Fruit fly (Drosophila melanogaster) whole organism, embryonic: ENCODE data around the gene CG15209.

Experiments used
- Atf-2 ChIP-seq: fragments of 200-800 bp; sonication (Bioruptor generic); optimal IDR thresholded peaks from 2 replicates; lab custom pipeline; 2016; ENCODE audit warnings: missing biosample characterization, missing genetic modification characterization
- Atf3 ChIP-seq: fragments of 200-800 bp; sonication (Bioruptor generic); optimal IDR thresholded peaks from 3 replicates; lab custom pipeline; 2016; ENCODE audit warnings: missing biosample characterization, missing genetic modification characterization
- B-H1 ChIP-seq: fragments of 200-800 bp; sonication (Bioruptor generic); IDR thresholded peaks from 3 replicates; pipeline ENCODE4 v1.3.6; 2022; ENCODE audit warnings: missing biosample characterization, missing genetic modification characterization
- CG11696 ChIP-seq: fragments of 200-800 bp; sonication (Bioruptor generic); IDR thresholded peaks from 2 replicates; pipeline ENCODE4 v1.3.6; 2022; ENCODE audit warnings: missing biosample characterization, missing genetic modification characterization
- CG13296 ChIP-seq: fragments of 200-800 bp; sonication (Bioruptor generic); optimal IDR thresholded peaks from 3 replicates; lab custom pipeline; 2018; ENCODE audit warnings: missing biosample characterization, mild to moderate bottlenecking, missing genetic modification characterization
- CG15011 ChIP-seq: fragments of 200-800 bp; sonication (Bioruptor generic); optimal IDR thresholded peaks from 3 replicates; lab custom pipeline; 2018; ENCODE audit warnings: missing biosample characterization, mild to moderate bottlenecking, missing genetic modification characterization
- CG17359 ChIP-seq: fragments of 200-800 bp; sonication (Bioruptor generic); optimal IDR thresholded peaks from 3 replicates; lab custom pipeline; 2018; ENCODE audit warnings: missing biosample characterization, mild to moderate bottlenecking, missing genetic modification characterization, moderate library complexity
- CG17385 ChIP-seq: fragments of 200-800 bp; sonication (Bioruptor generic); optimal IDR thresholded peaks from 3 replicates; lab custom pipeline; 2018; ENCODE audit warnings: missing biosample characterization, mild to moderate bottlenecking, missing genetic modification characterization
- CG2199 ChIP-seq: fragments of 200-800 bp; sonication (Bioruptor generic); IDR thresholded peaks from 3 replicates; pipeline ENCODE4 v1.3.6; 2022; ENCODE audit warnings: missing biosample characterization, missing genetic modification characterization
- CG3065 ChIP-seq: fragments of 200-800 bp; sonication (Bioruptor generic); optimal IDR thresholded peaks from 2 replicates; lab custom pipeline; 2016; ENCODE audit warnings: missing biosample characterization, missing genetic modification characterization
- CG3407 ChIP-seq: fragments of 200-800 bp; sonication (Bioruptor generic); optimal IDR thresholded peaks from 2 replicates; lab custom pipeline; 2018; ENCODE audit warnings: missing biosample characterization, mild to moderate bottlenecking, missing genetic modification characterization
- CG3995 ChIP-seq: fragments of 200-800 bp; sonication (Bioruptor generic); optimal IDR thresholded peaks from 3 replicates; lab custom pipeline; 2016; ENCODE audit warnings: missing biosample characterization, missing genetic modification characterization
- CG4328 ChIP-seq: fragments of 200-800 bp; sonication (Bioruptor generic); optimal IDR thresholded peaks from 3 replicates; lab custom pipeline; 2017; ENCODE audit warnings: missing biosample characterization, missing genetic modification reagents, missing genetic modification characterization
- CG6813 ChIP-seq: fragments of 200-800 bp; sonication (Bioruptor generic); optimal IDR thresholded peaks from 2 replicates; lab custom pipeline; 2017; ENCODE audit warnings: missing biosample characterization, missing genetic modification characterization, mild to moderate bottlenecking, moderate library complexity, missing genetic modification reagents
- CG7357 ChIP-seq: fragments of 200-800 bp; sonication (Bioruptor generic); IDR thresholded peaks from 3 replicates; pipeline ENCODE4 v1.3.6; 2022; ENCODE audit warnings: missing biosample characterization, missing genetic modification characterization
- CG7963 ChIP-seq: fragments of 200-800 bp; sonication (Bioruptor generic); IDR thresholded peaks from 3 replicates; pipeline ENCODE4 v1.3.6; 2022; ENCODE audit warnings: missing biosample characterization, missing genetic modification characterization; ENCODE audit not compliant: partially characterized antibody
- CG8478 ChIP-seq: fragments of >200 bp; optimal IDR thresholded peaks from 2 replicates; lab custom pipeline; 2018
- CHES-1-like ChIP-seq: fragments of 200-800 bp; sonication (Bioruptor generic); optimal IDR thresholded peaks from 2 replicates; lab custom pipeline; 2016; ENCODE audit warnings: missing biosample characterization, missing genetic modification characterization
- Camta ChIP-seq: fragments of 200-800 bp; sonication (Bioruptor generic); optimal IDR thresholded peaks from 2 replicates; lab custom pipeline; 2016; ENCODE audit warnings: missing biosample characterization, missing genetic modification characterization
- D ChIP-seq, 2 experiments: fragments of 200-800 bp in 1 of 2; fragments of >200 bp in 1 of 2; sonication (Bioruptor generic) in 1 of 2; optimal IDR thresholded peaks; 2 replicates in 1 of 2; 3 replicates in 1 of 2; lab custom pipeline; 2017; ENCODE audit warnings: mild to moderate bottlenecking in 1 of 2, missing biosample characterization in 1 of 2, missing genetic modification characterization in 1 of 2, missing genetic modification reagents in 1 of 2
- Doc2 ChIP-seq: fragments of 200-800 bp; sonication (Bioruptor generic); IDR thresholded peaks from 2 replicates; pipeline ENCODE4 v1.3.6; 2022; ENCODE audit warnings: missing biosample characterization, missing genetic modification characterization
- Doc3 ChIP-seq: fragments of 200-800 bp; sonication (Bioruptor generic); IDR thresholded peaks from 3 replicates; pipeline ENCODE4 v1.3.6; 2022; ENCODE audit warnings: missing biosample characterization, missing genetic modification characterization; ENCODE audit not compliant: partially characterized antibody
- H2.0 ChIP-seq: fragments of 200-800 bp; sonication (Bioruptor generic); IDR thresholded peaks from 2 replicates; pipeline ENCODE4 v1.3.6; 2022; ENCODE audit warnings: missing biosample characterization, missing genetic modification characterization
- Hr78 ChIP-seq, 2 experiments: fragments of 200-800 bp in 1 of 2; fragments of >200 bp in 1 of 2; sonication (Bioruptor generic) in 1 of 2; optimal IDR thresholded peaks; 2 replicates each; lab custom pipeline; 2017 to 2019; ENCODE audit warnings: missing biosample characterization in 2 of 2, missing genetic modification characterization in 2 of 2, mild to moderate bottlenecking in 1 of 2, moderate library complexity in 1 of 2
- Med ChIP-seq: fragments of 200-800 bp; sonication (Bioruptor generic); peaks from one replicate; lab custom pipeline; 2016; ENCODE audit warnings: missing biosample characterization, missing genetic modification characterization, mild to moderate bottlenecking, inconsistent platforms, moderate library complexity
- Nf-YA ChIP-seq: fragments of 200-800 bp; sonication (Bioruptor generic); IDR thresholded peaks from 2 replicates; pipeline ENCODE4 v1.3.6; 2022; ENCODE audit warnings: missing biosample characterization, missing genetic modification characterization
- Rx ChIP-seq: fragments of 200-800 bp; sonication (Bioruptor generic); IDR thresholded peaks from 2 replicates; pipeline ENCODE4 v1.3.6; 2022; ENCODE audit warnings: missing biosample characterization, missing genetic modification characterization
- Sry-β ChIP-seq: fragments of 200-800 bp; sonication (Bioruptor generic); optimal IDR thresholded peaks from 2 replicates; lab custom pipeline; 2018; ENCODE audit warnings: missing biosample characterization, mild to moderate bottlenecking, missing genetic modification characterization, moderate library complexity
- Taf1 ChIP-seq: fragments of 200-800 bp; sonication (Bioruptor generic); IDR thresholded peaks from 2 replicates; pipeline ENCODE4 v1.3.6; 2022; ENCODE audit warnings: missing biosample characterization, missing genetic modification characterization
- bcd ChIP-seq: fragments of 200-800 bp; sonication (Bioruptor generic); optimal IDR thresholded peaks from 2 replicates; lab custom pipeline; 2017; ENCODE audit warnings: missing biosample characterization, mild to moderate bottlenecking, missing genetic modification characterization
- cg ChIP-seq: fragments of 200-800 bp; sonication (Bioruptor generic); optimal IDR thresholded peaks from 3 replicates; lab custom pipeline; 2019; ENCODE audit warnings: missing biosample characterization, mild to moderate bottlenecking, missing genetic modification characterization, moderate library complexity
- ci ChIP-seq: fragments of 200-800 bp; sonication (Bioruptor generic); IDR thresholded peaks from 3 replicates; pipeline ENCODE4 v1.3.6; 2022; ENCODE audit warnings: missing biosample characterization, missing genetic modification characterization
- dimm ChIP-seq: fragments of 200-800 bp; sonication (Bioruptor generic); IDR thresholded peaks from 2 replicates; pipeline ENCODE4 v1.3.6; 2022; ENCODE audit warnings: missing biosample characterization, missing genetic modification characterization
- dmrt99B ChIP-seq: fragments of 200-800 bp; sonication (Bioruptor generic); optimal IDR thresholded peaks from 2 replicates; lab custom pipeline; 2018; ENCODE audit warnings: missing biosample characterization, mild to moderate bottlenecking, missing genetic modification characterization, moderate library complexity
- dysf ChIP-seq: fragments of 200-800 bp; sonication (Bioruptor generic); IDR thresholded peaks from 3 replicates; pipeline ENCODE4 v1.3.6; 2022; ENCODE audit warnings: missing biosample characterization, missing genetic modification characterization
- ftz-f1 ChIP-seq: fragments of 200-800 bp; sonication (Bioruptor generic); optimal IDR thresholded peaks from 2 replicates; lab custom pipeline; 2016; ENCODE audit warnings: missing biosample characterization, missing genetic modification characterization
- fu2 ChIP-seq: fragments of 200-800 bp; sonication (Bioruptor generic); optimal IDR thresholded peaks from 2 replicates; lab custom pipeline; 2016; ENCODE audit warnings: missing biosample characterization, missing genetic modification characterization
- ind ChIP-seq: fragments of 200-800 bp; sonication (Bioruptor generic); optimal IDR thresholded peaks from 3 replicates; lab custom pipeline; 2016; ENCODE audit warnings: missing biosample characterization, missing genetic modification characterization
- jumu ChIP-seq: fragments of 200-800 bp; sonication (Bioruptor generic); optimal IDR thresholded peaks from 3 replicates; lab custom pipeline; 2016; ENCODE audit warnings: missing biosample characterization, missing genetic modification characterization
- kni ChIP-seq: fragments of 200-800 bp; sonication (Bioruptor generic); optimal IDR thresholded peaks from 3 replicates; lab custom pipeline; 2017; ENCODE audit warnings: mild to moderate bottlenecking, missing biosample characterization, missing genetic modification reagents, missing genetic modification characterization
- mam ChIP-seq: fragments of 200-800 bp; sonication (Bioruptor generic); optimal IDR thresholded peaks from 3 replicates; lab custom pipeline; 2016; ENCODE audit warnings: missing biosample characterization, missing genetic modification characterization
- peb ChIP-seq: fragments of 200-800 bp; sonication (Bioruptor generic); IDR thresholded peaks from 2 replicates; pipeline ENCODE4 v1.3.6; 2022; ENCODE audit warnings: missing biosample characterization, missing genetic modification characterization
- psq ChIP-seq: fragments of 200-800 bp; sonication (Bioruptor generic); optimal IDR thresholded peaks from 2 replicates; lab custom pipeline; 2017; ENCODE audit warnings: missing biosample characterization, missing genetic modification characterization
- pum ChIP-seq: fragments of 200-800 bp; sonication (Bioruptor generic); optimal IDR thresholded peaks from 2 replicates; lab custom pipeline; 2016; ENCODE audit warnings: missing biosample characterization, missing genetic modification characterization
- rib ChIP-seq: fragments of 200-800 bp; sonication (Bioruptor generic); IDR thresholded peaks from 2 replicates; pipeline ENCODE4 v1.3.6; 2022; ENCODE audit warnings: missing biosample characterization, missing genetic modification characterization
- ro ChIP-seq: fragments of 200-800 bp; sonication (Bioruptor generic); IDR thresholded peaks from 2 replicates; pipeline ENCODE4 v1.3.6; 2022; ENCODE audit warnings: missing biosample characterization, missing genetic modification characterization
- scrt ChIP-seq: fragments of 200-800 bp; sonication (Bioruptor generic); optimal IDR thresholded peaks from 2 replicates; lab custom pipeline; 2018; ENCODE audit warnings: missing biosample characterization, mild to moderate bottlenecking, missing genetic modification characterization, moderate library complexity
- sim ChIP-seq: fragments of 200-800 bp; sonication (Bioruptor generic); IDR thresholded peaks from 2 replicates; pipeline ENCODE4 v1.3.6; 2022; ENCODE audit warnings: missing biosample characterization, missing genetic modification characterization
- slbo ChIP-seq: fragments of 200-800 bp; sonication (Bioruptor generic); IDR thresholded peaks from 2 replicates; pipeline ENCODE4 v1.3.6; 2022; ENCODE audit warnings: missing biosample characterization, missing genetic modification characterization
- tio ChIP-seq: fragments of 200-800 bp; sonication (Bioruptor generic); optimal IDR thresholded peaks from 2 replicates; lab custom pipeline; 2017; ENCODE audit warnings: missing biosample characterization, missing genetic modification characterization, inconsistent platforms
- tx ChIP-seq: fragments of 200-800 bp; sonication (Bioruptor generic); optimal IDR thresholded peaks from 2 replicates; lab custom pipeline; 2016; ENCODE audit warnings: missing biosample characterization, missing genetic modification characterization
- zen ChIP-seq: fragments of 200-800 bp; sonication (Bioruptor generic); optimal IDR thresholded peaks from 3 replicates; lab custom pipeline; 2018; ENCODE audit warnings: missing biosample characterization, mild to moderate bottlenecking, missing genetic modification characterization, moderate library complexity

CG15209 gene

DNA sequence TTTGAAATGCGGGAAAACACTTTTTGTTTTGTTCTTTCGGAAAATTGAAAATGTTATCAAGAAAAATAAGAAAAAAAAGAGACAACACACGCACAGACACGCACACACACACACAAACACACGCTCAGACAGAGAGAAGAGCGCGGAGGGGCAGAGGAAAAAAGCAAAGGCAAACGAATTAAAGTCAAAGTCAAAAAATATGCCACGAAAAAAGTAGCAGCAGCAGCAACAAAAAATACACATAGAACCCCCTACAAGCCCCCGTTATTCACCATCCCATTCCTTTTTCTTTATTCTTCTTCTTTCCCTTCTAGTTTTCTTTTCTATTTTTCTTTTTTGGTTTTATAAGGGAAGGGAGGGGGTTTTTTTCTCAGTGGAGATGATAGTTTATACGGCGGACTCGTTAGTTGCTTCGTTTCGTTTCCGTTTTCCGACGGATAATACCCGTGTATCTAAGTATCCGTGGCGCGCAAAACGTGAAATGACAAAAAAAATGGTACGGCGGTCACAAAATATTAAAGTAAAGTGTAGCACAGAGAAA, 27.1 kb upstream of the CG15209 start (continued):
- peak; percentile 27; the same call in 1 of the 2 replicates for TF ChIP-seq slbo (GFP tag; lab: Robert Waterston, UW)
- TF ChIP-seq Camta = no peak
- TF ChIP-seq jumu = no peak
- TF ChIP-seq CG3407 = no peak
- no peak for TF ChIP-seq CG13296
- TF ChIP-seq dmrt99B (tag; lab: Kevin White, UChicago) = no peak
- TF ChIP-seq ci (GFP tag; lab: Robert Waterston, UW) = peak; percentile 47; the same call in 2 of the 3 replicates
- TF ChIP-seq ind (GFP tag; lab: Kevin White, UChicago) = no peak
- peak; percentile 76 for TF ChIP-seq CG17359
- no peak for TF ChIP-seq Rx (GFP tag; lab: Robert Waterston, UW)
- TF ChIP-seq dimm (GFP tag; lab: Robert Waterston, UW) = no peak
- peak; percentile 6 for TF ChIP-seq bcd
- TF ChIP-seq cg (GFP tag; lab: Kevin White, UChicago) = peak; percentile 43
- no peak for TF ChIP-seq tx (GFP tag; lab: Kevin White, UChicago)
- TF ChIP-seq CG4328 (GFP tag; lab: Kevin White, UChicago) = no peak
- no peak for TF ChIP-seq CG3065
- no peak for TF ChIP-seq Nf-YA (GFP tag; lab: Robert Waterston, UW)
- peak; percentile 23 for TF ChIP-seq Atf3 (GFP tag; lab: Kevin White, UChicago)
- TF ChIP-seq Atf-2 (GFP tag; lab: Kevin White, UChicago) = no peak
- no peak; the same call in 2 of the 3 replicates for TF ChIP-seq B-H1 (GFP tag; lab: Robert Waterston, UW)
- TF ChIP-seq H2.0 (GFP tag; lab: Robert Waterston, UW) = no peak
- no peak for TF ChIP-seq mam
- no peak for TF ChIP-seq psq (GFP tag; lab: Kevin White, UChicago)
- no peak for TF ChIP-seq kni
- TF ChIP-seq ro (GFP tag; lab: Robert Waterston, UW) = no peak
- no peak for TF ChIP-seq pum (GFP tag; lab: Kevin White, UChicago)
- TF ChIP-seq dysf = 0 out of 3 replicates have a peak, but pooled peaks have one; percentile 17
- peak; percentile 75 for TF ChIP-seq CG17385 (GFP tag; lab: Kevin White, UChicago)
- TF ChIP-seq CHES-1-like (GFP tag; lab: Kevin White, UChicago) = no peak

DNA sequence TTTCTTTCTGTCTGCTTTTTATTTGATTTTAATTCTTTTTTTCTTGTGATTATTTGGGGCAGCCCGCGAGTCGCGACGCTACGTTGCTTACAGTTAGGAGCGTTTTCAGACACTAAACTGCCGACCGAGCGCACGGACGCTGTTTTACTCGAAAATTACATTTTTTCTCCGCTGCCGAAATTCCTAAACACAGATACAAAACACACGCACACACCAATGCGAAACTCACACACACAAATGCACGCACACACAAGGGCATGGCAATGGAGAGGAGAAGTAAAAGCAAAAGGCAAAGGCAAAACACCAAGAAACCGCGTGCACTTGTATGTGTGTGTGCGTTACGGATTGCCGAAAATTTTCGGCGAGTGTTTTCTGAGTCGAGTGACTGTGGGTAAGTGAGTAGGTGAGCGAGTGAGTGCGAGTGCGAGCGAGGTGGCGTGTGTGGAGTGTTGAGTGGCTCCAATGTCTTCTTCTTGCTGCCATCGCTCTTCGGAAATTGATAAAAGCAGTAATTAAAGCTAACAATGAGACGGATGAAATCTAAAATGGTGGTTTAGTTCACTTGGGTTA, 26.4 kb upstream of the CG15209 start:
- TF ChIP-seq tio (GFP tag; lab: Kevin White, UChicago) (no peak), zen (tag; lab: Kevin White, UChicago) (peak; percentile 6), rib (GFP tag; lab: Robert Waterston, UW) (peak; percentile 69; the same call in 1 of the 2 replicates), D (optimal IDR thresholded peaks at IDR 0.05; lab: Kevin White, UChicago) (peak; percentile 45), D (GFP tag; optimal IDR thresholded peaks at IDR 0.05; lab: Kevin White, UChicago) (no peak), Med (peak; percentile 79), Doc2 (GFP tag; lab: Robert Waterston, UW) (no peak), peb (GFP tag; lab: Robert Waterston, UW) (no peak), Taf1 (GFP tag; lab: Robert Waterston, UW) (no peak), CG7963 (GFP tag; lab: Robert Waterston, UW) (no peak), CG11696 (GFP tag; lab: Robert Waterston, UW) (no peak), Hr78 (GFP tag; optimal IDR thresholded peaks at IDR 0.05; lab: Kevin White, UChicago) (no peak), CG7357 (GFP tag; lab: Robert Waterston, UW) (no peak), CG6813 (GFP tag; lab: Kevin White, UChicago) (no peak), Doc3 (GFP tag; lab: Robert Waterston, UW) (no peak), fu2 (GFP tag; lab: Kevin White, UChicago) (no peak), Atf3 (GFP tag; lab: Kevin White, UChicago) (no peak), CG2199 (GFP tag; lab: Robert Waterston, UW) (peak; percentile 69), CG3995 (GFP tag; lab: Kevin White, UChicago) (no peak), CG15011 (GFP tag; lab: Kevin White, UChicago) (no peak), Sry-β (GFP tag; lab: Kevin White, UChicago) (no peak), CG8478 (peak; percentile 92), sim (GFP tag; lab: Robert Waterston, UW) (no peak), ftz-f1 (GFP tag; lab: Kevin White, UChicago) (peak; percentile 92), scrt (GFP tag; lab: Kevin White, UChicago) (no peak)
